Worm (Caenorhabditis elegans) whole organism, L1 larva: Measurements from ENCODE around the gene bet-2.
A peak's percentile ranks its signal among the peaks of the same experiment; 100 is the strongest.

Experiments
- C16A3.4 ChIP-seq: fragments of 150-350 bp; optimal IDR thresholded peaks from 2 replicates; lab custom pipeline; 2014; ENCODE audit warnings: missing biosample characterization, missing genetic modification characterization
- C34B4.2 ChIP-seq: sonication (generic microtip); optimal IDR thresholded peaks from 2 replicates; lab custom pipeline; 2017; ENCODE audit warnings: mild to moderate bottlenecking, missing genetic modification characterization, missing compliant biosample characterization
- F16B12.6 ChIP-seq: fragments of 150-350 bp; optimal IDR thresholded peaks from 2 replicates; lab custom pipeline; 2014; ENCODE audit warnings: missing biosample characterization, missing genetic modification characterization
- Y116A8C.19 ChIP-seq: sonication (generic microtip); optimal IDR thresholded peaks from 2 replicates; lab custom pipeline; 2016; ENCODE audit warnings: missing compliant biosample characterization, missing genetic modification characterization, borderline replicate concordance
- aha-1 ChIP-seq: fragments of 150-350 bp; optimal IDR thresholded peaks from 2 replicates; lab custom pipeline; 2014; ENCODE audit warnings: missing biosample characterization, missing genetic modification characterization
- alr-1 ChIP-seq: fragments of 200-800 bp; sonication (Bioruptor generic); optimal IDR thresholded peaks from 2 replicates; lab custom pipeline; 2018; ENCODE audit warnings: borderline replicate concordance, mild to moderate bottlenecking, missing genetic modification characterization, missing compliant biosample characterization
- ama-1 ChIP-seq: fragments of 150-350 bp; optimal IDR thresholded peaks from 2 replicates; lab custom pipeline; 2014
- blmp-1 ChIP-seq: fragments of 150-350 bp; optimal IDR thresholded peaks from 2 replicates; lab custom pipeline; 2014; ENCODE audit warnings: missing biosample characterization, missing genetic modification characterization
- ceh-8 ChIP-seq: fragments of 200-800 bp; sonication (Bioruptor generic); optimal IDR thresholded peaks from 2 replicates; lab custom pipeline; 2018; ENCODE audit warnings: mild to moderate bottlenecking, missing genetic modification characterization, moderate library complexity, missing compliant biosample characterization
- dpl-1 ChIP-seq, 3 experiments: fragments of 150-350 bp in 2 of 3; sonication (generic microtip) in 1 of 3; optimal IDR thresholded peaks; 2 replicates each; lab custom pipeline; 2014 to 2017; ENCODE audit warnings: missing biosample characterization in 3 of 3, missing genetic modification characterization in 3 of 3, missing genetic modification reagents in 3 of 3
- efl-3 ChIP-seq: fragments of 200-800 bp; sonication (Bioruptor generic); optimal IDR thresholded peaks from 2 replicates; lab custom pipeline; 2018; ENCODE audit warnings: mild to moderate bottlenecking, missing genetic modification characterization, missing compliant biosample characterization
- egl-13 ChIP-seq: sonication (generic microtip); optimal IDR thresholded peaks from 2 replicates; lab custom pipeline; 2016; ENCODE audit warnings: missing genotype, missing genetic modification reagents, missing genetic modification characterization, missing compliant biosample characterization
- elt-2 ChIP-seq: sonication (generic microtip); optimal IDR thresholded peaks from 2 replicates; lab custom pipeline; 2016; ENCODE audit warnings: missing genetic modification characterization, mild to moderate bottlenecking, inconsistent platforms, missing compliant biosample characterization, missing genetic modification reagents
- elt-3 ChIP-seq, 6 experiments: fragments of 150-350 bp in 1 of 6; sonication (generic microtip); optimal IDR thresholded peaks; 2 replicates each; lab custom pipeline; 2017 to 2018; ENCODE audit warnings: missing biosample characterization in 6 of 6, missing genetic modification characterization in 6 of 6, inconsistent platforms in 1 of 6
- fkh-10 ChIP-seq: sonication (generic microtip); optimal IDR thresholded peaks from 2 replicates; lab custom pipeline; 2017; ENCODE audit warnings: missing biosample characterization, missing genetic modification reagents, missing genetic modification characterization
- fkh-8 ChIP-seq: sonication (generic microtip); optimal IDR thresholded peaks from 2 replicates; lab custom pipeline; 2016; ENCODE audit warnings: mild to moderate bottlenecking, missing genetic modification characterization, missing compliant biosample characterization
- grh-1 ChIP-seq: fragments of 200-800 bp; sonication (Bioruptor generic); IDR thresholded peaks from 2 replicates; pipeline ENCODE4 v1.3.6; 2022; ENCODE audit warnings: missing genetic modification reagents, missing genetic modification characterization, missing compliant biosample characterization
- hlh-17 ChIP-seq: fragments of 200-800 bp; sonication (Bioruptor generic); optimal IDR thresholded peaks from 2 replicates; lab custom pipeline; 2018; ENCODE audit warnings: missing genetic modification characterization, mild to moderate bottlenecking, missing compliant biosample characterization, moderate library complexity, borderline replicate concordance
- hpl-2 ChIP-seq: fragments of 150-350 bp; optimal IDR thresholded peaks from 2 replicates; lab custom pipeline; 2014; ENCODE audit warnings: missing biosample characterization, missing genetic modification reagents, missing genetic modification characterization
- jun-1 ChIP-seq: fragments of 150-350 bp; optimal IDR thresholded peaks from 2 replicates; lab custom pipeline; 2014; ENCODE audit warnings: missing biosample characterization, missing genetic modification reagents, missing genetic modification characterization
- lin-35 ChIP-seq, 2 experiments: fragments of 150-350 bp; optimal IDR thresholded peaks; 2 replicates each; lab custom pipeline; 2014; ENCODE audit warnings: missing biosample characterization in 2 of 2, missing genetic modification characterization in 2 of 2, missing genetic modification reagents in 2 of 2
- lin-39 ChIP-seq: fragments of 150-350 bp; optimal IDR thresholded peaks from 2 replicates; lab custom pipeline; 2014; ENCODE audit warnings: missing biosample characterization, missing genetic modification reagents, missing genetic modification characterization
- lsy-2 ChIP-seq, 2 experiments: fragments of 150-350 bp; optimal IDR thresholded peaks; 2 replicates each; lab custom pipeline; 2014; ENCODE audit warnings: missing biosample characterization in 2 of 2, missing genetic modification characterization in 2 of 2
- mdl-1 ChIP-seq, 2 experiments: fragments of 150-350 bp; optimal IDR thresholded peaks; 2 replicates each; lab custom pipeline; 2014 to 2017; ENCODE audit warnings: missing biosample characterization in 2 of 2, missing genetic modification characterization in 2 of 2, inconsistent platforms in 1 of 2
- mef-2 ChIP-seq: fragments of 150-350 bp; optimal IDR thresholded peaks from 2 replicates; lab custom pipeline; 2014; ENCODE audit warnings: missing biosample characterization, missing genetic modification characterization
- nhr-11 ChIP-seq: fragments of 150-350 bp; optimal IDR thresholded peaks from 2 replicates; lab custom pipeline; 2014; ENCODE audit warnings: missing biosample characterization, missing genetic modification characterization
- nhr-12 ChIP-seq: sonication (generic microtip); optimal IDR thresholded peaks from 2 replicates; lab custom pipeline; 2017; ENCODE audit warnings: missing biosample characterization, missing genetic modification characterization
- nhr-19 ChIP-seq: fragments of 200-800 bp; sonication (Bioruptor generic); conservative IDR thresholded peaks from 2 replicates; pipeline ENCODE4 v1.3.6; 2022; ENCODE audit warnings: missing genetic modification characterization, missing compliant biosample characterization
- nhr-237 ChIP-seq: fragments of 150-350 bp; optimal IDR thresholded peaks from 2 replicates; lab custom pipeline; 2014; ENCODE audit warnings: missing biosample characterization, missing genetic modification characterization
- nhr-28 ChIP-seq: fragments of 150-350 bp; optimal IDR thresholded peaks from 2 replicates; lab custom pipeline; 2014; ENCODE audit warnings: missing biosample characterization, missing genetic modification characterization
- nhr-71 ChIP-seq: sonication (generic microtip); optimal IDR thresholded peaks from 2 replicates; lab custom pipeline; 2016; ENCODE audit warnings: mild to moderate bottlenecking, missing genetic modification characterization, moderate library complexity, missing compliant biosample characterization
- nhr-77 ChIP-seq: fragments of 150-350 bp; optimal IDR thresholded peaks from 2 replicates; lab custom pipeline; 2014; ENCODE audit warnings: missing biosample characterization, missing genetic modification characterization
- nhr-90 ChIP-seq: sonication (generic microtip); optimal IDR thresholded peaks from 2 replicates; lab custom pipeline; 2016; ENCODE audit warnings: mild to moderate bottlenecking, missing genetic modification characterization, missing compliant biosample characterization; ENCODE audit not compliant: poor library complexity
- pax-3 ChIP-seq: fragments of 200-800 bp; sonication (Bioruptor generic); optimal IDR thresholded peaks from 2 replicates; lab custom pipeline; 2018; ENCODE audit warnings: mild to moderate bottlenecking, missing genetic modification characterization, moderate library complexity, missing compliant biosample characterization
- pqm-1 ChIP-seq: sonication (generic microtip); optimal IDR thresholded peaks from 3 replicates; lab custom pipeline; 2017; ENCODE audit warnings: missing biosample characterization, missing genetic modification characterization
- sptf-1 ChIP-seq: fragments of 150-350 bp; optimal IDR thresholded peaks from 2 replicates; lab custom pipeline; 2014; ENCODE audit warnings: missing biosample characterization, missing genetic modification characterization
- swsn-7 ChIP-seq: sonication (generic microtip); optimal IDR thresholded peaks from 2 replicates; lab custom pipeline; 2016; ENCODE audit warnings: missing genetic modification characterization, missing compliant biosample characterization
- unc-130 ChIP-seq: fragments of 150-350 bp; optimal IDR thresholded peaks from 2 replicates; lab custom pipeline; 2017; ENCODE audit warnings: missing biosample characterization, missing genetic modification characterization, inconsistent platforms
- unc-30 ChIP-seq: sonication (generic microtip); optimal IDR thresholded peaks from 2 replicates; lab custom pipeline; 2017; ENCODE audit warnings: missing biosample characterization, missing genetic modification characterization
- unc-62 ChIP-seq: fragments of 150-350 bp; optimal IDR thresholded peaks from 2 replicates; lab custom pipeline; 2014; ENCODE audit warnings: missing biosample characterization, missing genetic modification reagents, missing genetic modification characterization
- unc-98 ChIP-seq: fragments of 200-800 bp; sonication (Bioruptor generic); IDR thresholded peaks from 2 replicates; pipeline ENCODE4 v1.3.6; 2022; ENCODE audit warnings: missing genetic modification characterization, missing compliant biosample characterization
- zip-4 ChIP-seq: fragments of 200-800 bp; sonication (Bioruptor generic); optimal IDR thresholded peaks from 2 replicates; lab custom pipeline; 2018; ENCODE audit warnings: mild to moderate bottlenecking, missing genetic modification characterization, moderate library complexity, missing compliant biosample characterization

The bet-2 gene

DNA sequence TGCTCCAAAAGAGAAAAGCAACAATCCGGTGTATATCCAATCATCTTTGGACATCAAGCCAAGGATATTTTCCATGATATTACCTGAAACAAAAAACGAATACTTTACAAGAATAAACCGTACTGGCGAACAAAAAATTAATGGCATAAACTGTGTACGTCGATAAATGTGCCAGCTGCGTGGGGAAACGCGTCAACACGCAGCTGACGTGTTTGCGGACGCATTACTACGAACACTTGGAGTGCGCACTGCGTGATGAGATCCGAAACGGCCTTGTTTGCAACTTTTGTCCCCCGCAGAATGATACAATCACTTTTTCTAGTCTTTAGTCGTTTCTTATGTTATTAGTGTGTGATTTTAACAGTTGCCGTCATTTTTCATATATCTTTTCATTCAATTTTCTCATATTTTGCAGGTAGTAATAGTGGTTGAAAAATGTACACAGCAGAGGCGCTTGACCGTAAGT is 44.6 kb upstream of the bet-2 start, which contains the start of the genes mboa-7 and git-1 (continued):
- TF ChIP-seq zip-4, result no peak
- TF ChIP-seq swsn-7, result peak; percentile 61
- no peak for TF ChIP-seq nhr-11 (tag; lab: Kevin White, UChicago)
- TF ChIP-seq mef-2 (tag; lab: Kevin White, UChicago), result no peak
- TF ChIP-seq nhr-90 (tag; lab: Kevin White, UChicago), result peak; percentile 51
- no peak for TF ChIP-seq unc-98 (GFP tag; lab: Robert Waterston, UW)
- peak in 3 of 6 experiments; percentile 30 to 74 (median 57) for TF ChIP-seq elt-3 (tag; optimal IDR thresholded peaks at IDR 0.05; lab: Kevin White, UChicago)
- peak; percentile 73 for TF ChIP-seq blmp-1 (tag; lab: Kevin White, UChicago)
- no peak for TF ChIP-seq C34B4.2 (tag; lab: Kevin White, UChicago)
- TF ChIP-seq Y116A8C.19 (tag; lab: Kevin White, UChicago), result no peak
- no peak for TF ChIP-seq ceh-8 (GFP tag; lab: Kevin White, UChicago)
- peak; percentile 17 for TF ChIP-seq fkh-8 (tag; lab: Kevin White, UChicago)
- no peak for TF ChIP-seq alr-1 (tag; lab: Kevin White, UChicago)
- TF ChIP-seq pax-3, result peak; percentile 3
- TF ChIP-seq C16A3.4 (tag; lab: Kevin White, UChicago), result peak; percentile 71
- peak; percentile 25 for TF ChIP-seq F16B12.6 (tag; lab: Kevin White, UChicago)
- no peak for TF ChIP-seq fkh-10
- peak; percentile 74 for TF ChIP-seq nhr-71 (tag; lab: Kevin White, UChicago)
- TF ChIP-seq ama-1 (lab: Kevin White, UChicago), result no peak
- no peak for TF ChIP-seq nhr-28 (tag; lab: Kevin White, UChicago)
- TF ChIP-seq unc-62 (GFP tag; lab: Kevin White, UChicago), result no peak
- TF ChIP-seq nhr-19 (GFP tag; lab: Robert Waterston, UW), result peak; percentile 55
- no peak for TF ChIP-seq nhr-12 (tag; lab: Kevin White, UChicago)
- TF ChIP-seq unc-130 (tag; lab: Kevin White, UChicago), result peak; percentile 66
- TF ChIP-seq efl-3 (GFP tag; lab: Kevin White, UChicago), result no peak
- TF ChIP-seq unc-30 (tag; lab: Kevin White, UChicago), result no peak
- TF ChIP-seq lin-35 (GFP tag; optimal IDR thresholded peaks at IDR 0.05; lab: Kevin White, UChicago), result peak; percentile 42 to 81
- TF ChIP-seq lin-39 (tag; lab: Kevin White, UChicago), result no peak
- TF ChIP-seq sptf-1 (tag; lab: Kevin White, UChicago), result no peak
- no peak for TF ChIP-seq nhr-237 (tag; lab: Kevin White, UChicago)
- TF ChIP-seq hpl-2, result peak; percentile 65
- peak; percentile 45 for TF ChIP-seq nhr-77 (tag; lab: Kevin White, UChicago)
- TF ChIP-seq egl-13, result no peak
- TF ChIP-seq dpl-1 (GFP tag; optimal IDR thresholded peaks at IDR 0.05; lab: Kevin White, UChicago), result peak; percentile 35 to 54 (median 54)
- peak; percentile 42; the same call in 1 of the 2 replicates for TF ChIP-seq grh-1 (GFP tag; lab: Robert Waterston, UW)
- no peak for TF ChIP-seq jun-1 (tag; lab: Kevin White, UChicago)
- TF ChIP-seq lsy-2 (tag; optimal IDR thresholded peaks at IDR 0.05; lab: Kevin White, UChicago), result peak; percentile 66 to 73
- TF ChIP-seq aha-1, result no peak
- no peak for TF ChIP-seq hlh-17 (GFP tag; lab: Kevin White, UChicago)
- TF ChIP-seq pqm-1 (tag; lab: Kevin White, UChicago), result no peak
- TF ChIP-seq, all 84 proteins: peak for 31

DNA sequence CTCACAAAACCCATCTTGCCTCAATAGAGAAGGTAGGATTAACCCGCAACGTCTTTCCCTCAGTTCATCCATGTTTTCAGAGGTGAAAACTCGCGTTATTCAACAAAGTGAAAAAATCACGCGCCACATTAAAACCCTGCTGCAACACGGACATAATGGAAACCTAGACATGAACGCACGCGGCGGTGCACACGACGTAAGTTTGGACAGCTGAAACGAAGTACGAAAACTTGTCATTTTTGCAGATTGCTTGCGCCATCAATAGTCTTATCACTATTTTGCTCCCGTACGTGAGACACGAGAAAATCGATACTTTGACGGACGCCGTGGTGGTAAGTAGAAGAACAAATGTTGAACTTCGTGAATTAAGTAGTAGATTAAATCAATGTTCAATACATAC is 41.7 kb upstream of the bet-2 start:
- TF ChIP-seq elt-2 (peak; percentile 39), egl-13 (no peak), mdl-1 (tag; optimal IDR thresholded peaks at IDR 0.05; lab: Kevin White, UChicago) (peak in 1 of 2 experiments; percentile 10)
- TF ChIP-seq, all 84 proteins: peak for 2
